Fruit fly (Drosophila melanogaster) ovary, adult (tissue): ENCODE results near the gene Atg18a.
"Not testable (repeated sequence)": the region's sequence is repeated elsewhere in the genome, so short reads cannot be mapped to it uniquely, and the experiment has no call there.

ENCODE experiments used
- CG17801 ChIP-seq: fragments of 200-800 bp; optimal IDR thresholded peaks from 2 replicates; lab custom pipeline; 2019; ENCODE audit warnings: missing biosample characterization, mild to moderate bottlenecking, missing genetic modification characterization, moderate library complexity; ENCODE audit not compliant: partially characterized antibody

The Atg18a gene

dm6 chr3L:8228924-8229323, 42.3 kb downstream of the Atg18a start, which contains the start of gene eIF4E3:
Gene eIF4E3, plus strand, starts transcription at chr3L:8229224.
- TF ChIP-seq CG17801 (GFP tag; lab: Kevin White, UChicago): no peak

dm6 chr3L:8238347-8238746, 51.7 kb downstream of the Atg18a start, which contains the start of gene Dscam4:
Gene Dscam4, plus strand, starts transcription at chr3L:8238647.
- not testable (repeated sequence) for TF ChIP-seq CG17801 (GFP tag; lab: Kevin White, UChicago)

- TF ChIP-seq CG17801 (GFP tag; lab: Kevin White, UChicago): no peak
Measured at dm6 chr3L:8240501-8240900, 53.8 kb downstream of the Atg18a start, which contains the start of gene CG7213. Gene CG7213, minus strand, starts transcription at chr3L:8240601.
